Fruit fly (Drosophila melanogaster) whole organism, embryonic: ENCODE measurements around the gene REG.

ENCODE experiments used
- CG12071 ChIP-seq: fragments of 200-800 bp; sonication (Bioruptor generic); optimal IDR thresholded peaks from 3 replicates; lab custom pipeline; 2018; ENCODE audit warnings: missing biosample characterization, mild to moderate bottlenecking, missing genetic modification characterization
- CG12104 ChIP-seq: fragments of 200-800 bp; sonication (Bioruptor generic); optimal IDR thresholded peaks from 3 replicates; lab custom pipeline; 2016; ENCODE audit warnings: missing biosample characterization, missing genetic modification characterization
- CG12219 ChIP-seq: fragments of 200-800 bp; sonication (Bioruptor generic); optimal IDR thresholded peaks from 3 replicates; lab custom pipeline; 2018; ENCODE audit warnings: missing biosample characterization, mild to moderate bottlenecking, missing genetic modification characterization
- CG1529 ChIP-seq: fragments of 200-800 bp; sonication (Bioruptor generic); optimal IDR thresholded peaks from 3 replicates; lab custom pipeline; 2018; ENCODE audit warnings: missing biosample characterization, missing genetic modification characterization
- CG15514 ChIP-seq: fragments of 200-800 bp; sonication (Bioruptor generic); optimal IDR thresholded peaks from 3 replicates; lab custom pipeline; 2017; ENCODE audit warnings: missing biosample characterization, missing genetic modification characterization, mild to moderate bottlenecking, moderate library complexity, missing genetic modification reagents
- CG16779 ChIP-seq: fragments of 200-800 bp; sonication (Bioruptor generic); IDR thresholded peaks from 2 replicates; pipeline ENCODE4 v1.3.6; 2022; ENCODE audit warnings: missing biosample characterization, missing genetic modification characterization
- CG16813 ChIP-seq: fragments of 200-800 bp; sonication (Bioruptor generic); IDR thresholded peaks from 3 replicates; pipeline ENCODE4 v1.3.6; 2022; ENCODE audit warnings: missing biosample characterization, missing genetic modification characterization; ENCODE audit not compliant: partially characterized antibody
- CG18262 ChIP-seq: fragments of 200-800 bp; optimal IDR thresholded peaks from 3 replicates; lab custom pipeline; 2019; ENCODE audit warnings: missing biosample characterization, mild to moderate bottlenecking, missing genetic modification characterization, moderate library complexity
- CG30020 ChIP-seq: fragments of 200-800 bp; optimal IDR thresholded peaks from 2 replicates; lab custom pipeline; 2019; ENCODE audit warnings: missing biosample characterization, mild to moderate bottlenecking, missing genetic modification characterization, moderate library complexity
- CG31365 ChIP-seq: fragments of 200-800 bp; sonication (Bioruptor generic); optimal IDR thresholded peaks from 2 replicates; lab custom pipeline; 2018; ENCODE audit warnings: missing biosample characterization, mild to moderate bottlenecking, missing genetic modification characterization
- CG3838 ChIP-seq: fragments of 200-800 bp; sonication (Bioruptor generic); optimal IDR thresholded peaks from 3 replicates; lab custom pipeline; 2016; ENCODE audit warnings: missing biosample characterization, missing genetic modification characterization
- CG4282 ChIP-seq: fragments of 200-800 bp; sonication (Bioruptor generic); optimal IDR thresholded peaks from 2 replicates; lab custom pipeline; 2016; ENCODE audit warnings: missing biosample characterization, missing genetic modification characterization
- CG4360 ChIP-seq: fragments of 200-800 bp; sonication (Bioruptor generic); IDR thresholded peaks from 2 replicates; pipeline ENCODE4 v1.3.6; 2022; ENCODE audit warnings: missing biosample characterization, missing genetic modification characterization
- CG4707 ChIP-seq: fragments of 200-800 bp; sonication (Bioruptor generic); optimal IDR thresholded peaks from 2 replicates; lab custom pipeline; 2018; ENCODE audit warnings: missing biosample characterization, mild to moderate bottlenecking, missing genetic modification characterization, moderate library complexity
- CG6654 ChIP-seq: fragments of 200-800 bp; sonication (Bioruptor generic); optimal IDR thresholded peaks from 2 replicates; lab custom pipeline; 2017; ENCODE audit warnings: missing biosample characterization, mild to moderate bottlenecking, missing genetic modification characterization
- CG6765 ChIP-seq: fragments of 200-800 bp; sonication (Bioruptor generic); optimal IDR thresholded peaks from 3 replicates; lab custom pipeline; 2017; ENCODE audit warnings: missing biosample characterization, mild to moderate bottlenecking, missing genetic modification characterization
- CG6791 ChIP-seq: fragments of 200-800 bp; sonication (Bioruptor generic); IDR thresholded peaks from 3 replicates; pipeline ENCODE4 v1.3.6; 2022; ENCODE audit warnings: missing biosample characterization, missing genetic modification characterization; ENCODE audit not compliant: partially characterized antibody
- CG7786 ChIP-seq: fragments of 200-800 bp; sonication (Bioruptor generic); optimal IDR thresholded peaks from 2 replicates; lab custom pipeline; 2016; ENCODE audit warnings: missing biosample characterization, missing genetic modification characterization
- CG8388 ChIP-seq: fragments of 200-800 bp; sonication (Bioruptor generic); optimal IDR thresholded peaks from 2 replicates; lab custom pipeline; 2019; ENCODE audit warnings: missing biosample characterization, mild to moderate bottlenecking, missing genetic modification characterization, moderate library complexity
- CG8478 ChIP-seq: fragments of >200 bp; optimal IDR thresholded peaks from 2 replicates; lab custom pipeline; 2018
- Deaf1 ChIP-seq: fragments of 200-800 bp; optimal IDR thresholded peaks from 3 replicates; lab custom pipeline; 2019; ENCODE audit warnings: missing biosample characterization, mild to moderate bottlenecking, missing genetic modification characterization, moderate library complexity
- E2f2 ChIP-seq: fragments of 200-800 bp; sonication (Bioruptor generic); IDR thresholded peaks from 2 replicates; pipeline ENCODE4 v1.3.6; 2022; ENCODE audit warnings: missing biosample characterization, missing genetic modification characterization
- HLH4C ChIP-seq: fragments of 200-800 bp; sonication (Bioruptor generic); IDR thresholded peaks from 3 replicates; pipeline ENCODE4 v1.3.6; 2022; ENCODE audit warnings: missing biosample characterization, missing genetic modification characterization; ENCODE audit not compliant: partially characterized antibody
- Lpt ChIP-seq: fragments of >200 bp; optimal IDR thresholded peaks from 2 replicates; lab custom pipeline; 2018; ENCODE audit warnings: missing biosample characterization, missing genetic modification characterization
- MTF-1 ChIP-seq: fragments of 200-800 bp; sonication (Bioruptor generic); optimal IDR thresholded peaks from 2 replicates; lab custom pipeline; 2018; ENCODE audit warnings: missing biosample characterization, mild to moderate bottlenecking, missing genetic modification characterization, borderline replicate concordance
- Mad ChIP-seq: fragments of 200-800 bp; sonication (Bioruptor generic); optimal IDR thresholded peaks from 2 replicates; lab custom pipeline; 2016; ENCODE audit warnings: missing biosample characterization, missing genetic modification characterization
- Meics ChIP-seq: fragments of 200-800 bp; sonication (Bioruptor generic); optimal IDR thresholded peaks from 2 replicates; lab custom pipeline; 2017; ENCODE audit warnings: missing biosample characterization, mild to moderate bottlenecking, missing genetic modification characterization
- Rfx ChIP-seq: fragments of 200-800 bp; sonication (Bioruptor generic); IDR thresholded peaks from 2 replicates; pipeline ENCODE4 v1.3.6; 2022; ENCODE audit warnings: missing biosample characterization, missing genetic modification characterization
- Sox100B ChIP-seq: fragments of 200-800 bp; sonication (Bioruptor generic); optimal IDR thresholded peaks from 3 replicates; lab custom pipeline; 2018; ENCODE audit warnings: missing biosample characterization, mild to moderate bottlenecking, missing genetic modification characterization
- Taf1 ChIP-seq: fragments of 200-800 bp; sonication (Bioruptor generic); IDR thresholded peaks from 2 replicates; pipeline ENCODE4 v1.3.6; 2022; ENCODE audit warnings: missing biosample characterization, missing genetic modification characterization
- ara ChIP-seq: fragments of 200-800 bp; sonication (Bioruptor generic); IDR thresholded peaks from 2 replicates; pipeline ENCODE4 v1.3.6; 2022; ENCODE audit warnings: missing biosample characterization, missing genetic modification characterization
- ato ChIP-seq: fragments of 200-800 bp; sonication (Bioruptor generic); IDR thresholded peaks from 2 replicates; pipeline ENCODE4 v1.3.6; 2022; ENCODE audit warnings: missing biosample characterization, missing genetic modification characterization; ENCODE audit not compliant: partially characterized antibody
- caup ChIP-seq: fragments of 200-800 bp; sonication (Bioruptor generic); optimal IDR thresholded peaks from 3 replicates; lab custom pipeline; 2017; ENCODE audit warnings: missing biosample characterization, mild to moderate bottlenecking, missing genetic modification characterization, moderate library complexity; ENCODE audit not compliant: severe bottlenecking
- chn ChIP-seq: fragments of 200-800 bp; sonication (Bioruptor generic); optimal IDR thresholded peaks from 2 replicates; lab custom pipeline; 2016; ENCODE audit warnings: missing biosample characterization, missing genetic modification characterization
- ci ChIP-seq: fragments of 200-800 bp; sonication (Bioruptor generic); IDR thresholded peaks from 3 replicates; pipeline ENCODE4 v1.3.6; 2022; ENCODE audit warnings: missing biosample characterization, missing genetic modification characterization
- dysf ChIP-seq: fragments of 200-800 bp; sonication (Bioruptor generic); IDR thresholded peaks from 3 replicates; pipeline ENCODE4 v1.3.6; 2022; ENCODE audit warnings: missing biosample characterization, missing genetic modification characterization
- fu2 ChIP-seq: fragments of 200-800 bp; sonication (Bioruptor generic); optimal IDR thresholded peaks from 2 replicates; lab custom pipeline; 2016; ENCODE audit warnings: missing biosample characterization, missing genetic modification characterization
- her ChIP-seq: fragments of 200-800 bp; sonication (Bioruptor generic); optimal IDR thresholded peaks from 2 replicates; lab custom pipeline; 2016; ENCODE audit warnings: missing biosample characterization, missing genetic modification characterization
- insv ChIP-seq, 2 experiments: fragments of 200-800 bp; sonication (Bioruptor generic); optimal IDR thresholded peaks; 3 replicates each; lab custom pipeline; 2016 to 2018; ENCODE audit warnings: missing biosample characterization in 2 of 2, missing genetic modification characterization in 2 of 2
- luna ChIP-seq: fragments of 200-800 bp; sonication (Bioruptor generic); optimal IDR thresholded peaks from 2 replicates; lab custom pipeline; 2016; ENCODE audit warnings: missing biosample characterization, missing genetic modification characterization
- nerfin-2 ChIP-seq: fragments of 200-800 bp; sonication (Bioruptor generic); IDR thresholded peaks from 2 replicates; pipeline ENCODE4 v1.3.6; 2022; ENCODE audit warnings: missing biosample characterization, missing genetic modification characterization; ENCODE audit not compliant: partially characterized antibody
- psq ChIP-seq: fragments of 200-800 bp; sonication (Bioruptor generic); optimal IDR thresholded peaks from 2 replicates; lab custom pipeline; 2017; ENCODE audit warnings: missing biosample characterization, missing genetic modification characterization
- run ChIP-seq: fragments of 200-800 bp; sonication (Bioruptor generic); optimal IDR thresholded peaks from 3 replicates; lab custom pipeline; 2018; ENCODE audit warnings: missing biosample characterization, mild to moderate bottlenecking, missing genetic modification characterization
- scrt ChIP-seq: fragments of 200-800 bp; sonication (Bioruptor generic); optimal IDR thresholded peaks from 2 replicates; lab custom pipeline; 2018; ENCODE audit warnings: missing biosample characterization, mild to moderate bottlenecking, missing genetic modification characterization, moderate library complexity
- tap ChIP-seq: fragments of 200-800 bp; optimal IDR thresholded peaks from 3 replicates; lab custom pipeline; 2019; ENCODE audit warnings: missing biosample characterization, mild to moderate bottlenecking, missing genetic modification characterization, moderate library complexity
- tll ChIP-seq, 2 experiments: fragments of 200-800 bp in 1 of 2; fragments of >200 bp in 1 of 2; sonication (Bioruptor generic) in 1 of 2; optimal IDR thresholded peaks; 2 replicates each; lab custom pipeline; 2017 to 2019; ENCODE audit warnings: missing biosample characterization in 2 of 2, missing genetic modification characterization in 2 of 2, mild to moderate bottlenecking in 1 of 2, moderate library complexity in 1 of 2
- twi ChIP-seq: fragments of 200-800 bp; optimal IDR thresholded peaks from 2 replicates; lab custom pipeline; 2019; ENCODE audit warnings: missing biosample characterization, mild to moderate bottlenecking, missing genetic modification characterization, moderate library complexity
- unpg ChIP-seq: fragments of 200-800 bp; sonication (Bioruptor generic); optimal IDR thresholded peaks from 3 replicates; lab custom pipeline; 2018; ENCODE audit warnings: missing biosample characterization, mild to moderate bottlenecking, missing genetic modification characterization, moderate library complexity
- zf30C ChIP-seq: fragments of 200-800 bp; sonication (Bioruptor generic); optimal IDR thresholded peaks from 3 replicates; lab custom pipeline; 2018; ENCODE audit warnings: missing biosample characterization, mild to moderate bottlenecking, missing genetic modification characterization

REG gene

DNA sequence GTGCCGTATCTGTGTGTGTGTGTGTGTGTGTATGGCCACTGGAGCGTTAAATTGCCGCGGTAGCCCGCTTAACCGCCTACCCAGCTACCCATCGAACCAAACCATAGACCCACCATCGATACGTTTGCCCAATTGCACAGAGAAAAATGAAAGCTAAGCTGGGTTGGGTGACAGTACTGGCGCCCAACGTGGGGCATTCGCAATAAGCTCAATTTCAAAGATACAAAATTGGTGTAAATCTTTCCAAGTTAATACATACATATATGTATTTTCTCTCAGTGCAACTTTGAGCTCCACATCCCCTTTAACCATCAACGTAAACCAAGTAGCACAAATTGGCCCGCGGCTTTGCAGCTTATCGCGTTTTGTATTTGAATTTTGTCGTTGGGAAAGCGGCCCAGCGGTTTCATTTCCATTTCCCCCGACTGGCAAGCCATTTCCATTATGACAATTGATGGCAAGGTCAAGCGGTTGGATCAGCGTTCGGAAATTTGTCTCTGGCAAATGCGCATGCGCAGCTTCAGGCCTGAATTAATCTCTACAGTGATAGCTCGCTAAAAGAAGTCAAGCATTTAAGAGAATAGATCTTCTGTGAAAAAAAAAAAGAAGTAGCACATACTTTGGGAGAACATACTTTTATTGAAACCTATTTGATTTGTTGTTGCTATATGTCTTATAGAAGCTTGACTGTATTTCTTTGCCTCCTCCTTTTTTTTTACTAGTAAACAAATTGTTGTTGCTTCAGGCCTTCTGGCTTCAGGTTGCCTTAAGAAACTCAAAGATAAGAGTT, 20.5 kb downstream of the REG start (continued):
- TF ChIP-seq CG8388 (GFP tag; lab: Kevin White, UChicago) (peak; percentile 49), her (GFP tag; lab: Kevin White, UChicago) (peak; percentile 59), ci (GFP tag; lab: Robert Waterston, UW) (peak; percentile 91), CG30020 (tag; lab: Kevin White, UChicago) (no peak), Meics (peak; percentile 69), fu2 (GFP tag; lab: Kevin White, UChicago) (peak; percentile 23), unpg (GFP tag; lab: Kevin White, UChicago) (peak; percentile 76), caup (GFP tag; lab: Kevin White, UChicago) (peak; percentile 60), tll (GFP tag; optimal IDR thresholded peaks at IDR 0.05; lab: Kevin White, UChicago) (no peak), E2f2 (GFP tag; lab: Robert Waterston, UW) (no peak; the same call in 1 of the 2 replicates), CG6654 (GFP tag; lab: Kevin White, UChicago) (peak; percentile 18), Taf1 (GFP tag; lab: Robert Waterston, UW) (peak; percentile 60), CG6765 (GFP tag; lab: Kevin White, UChicago) (no peak), CG12071 (GFP tag; lab: Kevin White, UChicago) (peak; percentile 58), dysf (peak; percentile 85), zf30C (GFP tag; lab: Kevin White, UChicago) (no peak), CG16813 (GFP tag; lab: Robert Waterston, UW) (no peak), CG4360 (GFP tag; lab: Robert Waterston, UW) (0 out of 2 replicates have a peak, but pooled peaks have one; percentile 8), Deaf1 (tag; lab: Kevin White, UChicago) (peak; percentile 39), CG15514 (GFP tag; lab: Kevin White, UChicago) (peak; percentile 55), Lpt (GFP tag; lab: Kevin White, UChicago) (no peak), CG16779 (peak; percentile 47; the same call in 1 of the 2 replicates), CG18262 (peak; percentile 67), MTF-1 (GFP tag; lab: Kevin White, UChicago) (peak; percentile 15), Mad (GFP tag; lab: Kevin White, UChicago) (no peak), nerfin-2 (GFP tag; lab: Robert Waterston, UW) (no peak), tap (tag; lab: Kevin White, UChicago) (peak; percentile 78), CG8478 (lab: Kevin White, UChicago) (no peak), Sox100B (GFP tag; lab: Kevin White, UChicago) (peak; percentile 50), Rfx (GFP tag; lab: Robert Waterston, UW) (peak; percentile 79), CG6791 (GFP tag; lab: Robert Waterston, UW) (no peak), CG1529 (GFP tag; lab: Kevin White, UChicago) (peak; percentile 53), CG31365 (tag; lab: Kevin White, UChicago) (peak; percentile 19), insv (GFP tag; optimal IDR thresholded peaks at IDR 0.05; lab: Kevin White, UChicago) (no peak), run (tag; lab: Kevin White, UChicago) (peak; percentile 32), CG4282 (GFP tag; lab: Kevin White, UChicago) (peak; percentile 18), psq (no peak), ara (GFP tag; lab: Robert Waterston, UW) (peak; percentile 76), CG12219 (GFP tag; lab: Kevin White, UChicago) (peak; percentile 65), CG7786 (GFP tag; lab: Kevin White, UChicago) (peak; percentile 71), scrt (peak; percentile 51), twi (peak; percentile 39), CG4707 (GFP tag; lab: Kevin White, UChicago) (no peak), HLH4C (GFP tag; lab: Robert Waterston, UW) (no peak), CG3838 (GFP tag; lab: Kevin White, UChicago) (no peak), chn (GFP tag; lab: Kevin White, UChicago) (peak; percentile 44), luna (GFP tag; lab: Kevin White, UChicago) (no peak), ato (GFP tag; lab: Robert Waterston, UW) (no peak), CG12104 (GFP tag; lab: Kevin White, UChicago) (peak; percentile 18)
